Fruit fly (Drosophila melanogaster) whole organism, embryonic: ENCODE data around the gene PK1-R.
A peak's percentile ranks its signal among the peaks of the same experiment; 100 is the strongest.

Source experiments
- Antp ChIP-seq: fragments of 200-800 bp; sonication (Bioruptor generic); optimal IDR thresholded peaks from 3 replicates; lab custom pipeline; 2016; ENCODE audit warnings: missing biosample characterization, missing genetic modification characterization
- CG10431 ChIP-seq: fragments of 200-800 bp; sonication (Bioruptor generic); optimal IDR thresholded peaks from 3 replicates; lab custom pipeline; 2018; ENCODE audit warnings: missing biosample characterization, mild to moderate bottlenecking, missing genetic modification characterization
- CG11398 ChIP-seq: fragments of 200-800 bp; sonication (Bioruptor generic); optimal IDR thresholded peaks from 2 replicates; lab custom pipeline; 2016; ENCODE audit warnings: missing biosample characterization, missing genetic modification characterization
- CG13287 ChIP-seq: fragments of 200-800 bp; sonication (Bioruptor generic); IDR thresholded peaks from 2 replicates; pipeline ENCODE4 v1.3.6; 2022; ENCODE audit warnings: missing biosample characterization, missing genetic modification characterization; ENCODE audit not compliant: partially characterized antibody
- CG13894 ChIP-seq: fragments of 200-800 bp; sonication (Bioruptor generic); optimal IDR thresholded peaks from 3 replicates; lab custom pipeline; 2018; ENCODE audit warnings: missing biosample characterization, mild to moderate bottlenecking, missing genetic modification characterization, moderate library complexity
- CG14050 ChIP-seq: fragments of 200-800 bp; sonication (Bioruptor generic); IDR thresholded peaks from 3 replicates; pipeline ENCODE4 v1.3.6; 2022; ENCODE audit warnings: missing biosample characterization, missing genetic modification characterization
- CG14441 ChIP-seq: fragments of 200-800 bp; sonication (Bioruptor generic); IDR thresholded peaks from 2 replicates; pipeline ENCODE4 v1.3.6; 2022; ENCODE audit warnings: missing biosample characterization, missing genetic modification characterization
- CG17385 ChIP-seq: fragments of 200-800 bp; sonication (Bioruptor generic); optimal IDR thresholded peaks from 3 replicates; lab custom pipeline; 2018; ENCODE audit warnings: missing biosample characterization, mild to moderate bottlenecking, missing genetic modification characterization
- CG17829 ChIP-seq: fragments of 200-800 bp; optimal IDR thresholded peaks from 2 replicates; lab custom pipeline; 2019; ENCODE audit warnings: missing biosample characterization, mild to moderate bottlenecking, missing genetic modification characterization, moderate library complexity
- CG1792 ChIP-seq: fragments of 200-800 bp; sonication (Bioruptor generic); optimal IDR thresholded peaks from 2 replicates; lab custom pipeline; 2016; ENCODE audit warnings: missing biosample characterization, missing genetic modification characterization
- CG18262 ChIP-seq: fragments of 200-800 bp; optimal IDR thresholded peaks from 3 replicates; lab custom pipeline; 2019; ENCODE audit warnings: missing biosample characterization, mild to moderate bottlenecking, missing genetic modification characterization, moderate library complexity
- CG30431 ChIP-seq: fragments of 200-800 bp; sonication (Bioruptor generic); optimal IDR thresholded peaks from 2 replicates; lab custom pipeline; 2017; ENCODE audit warnings: missing biosample characterization, missing genetic modification characterization
- CG31388 ChIP-seq: fragments of 200-800 bp; sonication (Bioruptor generic); optimal IDR thresholded peaks from 2 replicates; lab custom pipeline; 2016; ENCODE audit warnings: missing biosample characterization, missing genetic modification characterization
- CG4360 ChIP-seq: fragments of 200-800 bp; sonication (Bioruptor generic); IDR thresholded peaks from 2 replicates; pipeline ENCODE4 v1.3.6; 2022; ENCODE audit warnings: missing biosample characterization, missing genetic modification characterization
- CG5953 ChIP-seq: fragments of 200-800 bp; sonication (Bioruptor generic); IDR thresholded peaks from 2 replicates; pipeline ENCODE4 v1.3.6; 2022; ENCODE audit warnings: missing biosample characterization, missing genetic modification characterization
- CG6654 ChIP-seq: fragments of 200-800 bp; sonication (Bioruptor generic); optimal IDR thresholded peaks from 2 replicates; lab custom pipeline; 2017; ENCODE audit warnings: missing biosample characterization, mild to moderate bottlenecking, missing genetic modification characterization
- CG6791 ChIP-seq: fragments of 200-800 bp; sonication (Bioruptor generic); IDR thresholded peaks from 3 replicates; pipeline ENCODE4 v1.3.6; 2022; ENCODE audit warnings: missing biosample characterization, missing genetic modification characterization; ENCODE audit not compliant: partially characterized antibody
- CG7372 ChIP-seq: fragments of 200-800 bp; sonication (Bioruptor generic); IDR thresholded peaks from 2 replicates; pipeline ENCODE4 v1.3.6; 2022; ENCODE audit warnings: missing biosample characterization, missing genetic modification characterization
- CG7963 ChIP-seq: fragments of 200-800 bp; sonication (Bioruptor generic); IDR thresholded peaks from 3 replicates; pipeline ENCODE4 v1.3.6; 2022; ENCODE audit warnings: missing biosample characterization, missing genetic modification characterization; ENCODE audit not compliant: partially characterized antibody
- CG9437 ChIP-seq: fragments of 200-800 bp; sonication (Bioruptor generic); optimal IDR thresholded peaks from 2 replicates; lab custom pipeline; 2018; ENCODE audit warnings: missing biosample characterization, mild to moderate bottlenecking, missing genetic modification characterization
- CG9797 ChIP-seq: fragments of 200-800 bp; sonication (Bioruptor generic); optimal IDR thresholded peaks from 3 replicates; lab custom pipeline; 2018; ENCODE audit warnings: missing biosample characterization, mild to moderate bottlenecking, missing genetic modification characterization
- CrebB ChIP-seq: fragments of 200-800 bp; sonication (Bioruptor generic); optimal IDR thresholded peaks from 3 replicates; lab custom pipeline; 2018; ENCODE audit warnings: missing biosample characterization, mild to moderate bottlenecking, missing genetic modification characterization
- D19B ChIP-seq: fragments of 200-800 bp; sonication (Bioruptor generic); optimal IDR thresholded peaks from 2 replicates; lab custom pipeline; 2017; ENCODE audit warnings: missing biosample characterization, mild to moderate bottlenecking, missing genetic modification characterization
- Ets65A ChIP-seq: fragments of 200-800 bp; sonication (Bioruptor generic); peaks from one replicate; lab custom pipeline; 2016; ENCODE audit warnings: missing biosample characterization, missing genetic modification characterization
- HLHmδ ChIP-seq: fragments of 200-800 bp; sonication (Bioruptor generic); optimal IDR thresholded peaks from 2 replicates; lab custom pipeline; 2018; ENCODE audit warnings: missing biosample characterization, mild to moderate bottlenecking, missing genetic modification characterization, moderate library complexity
- Hr39 ChIP-seq: fragments of >200 bp; optimal IDR thresholded peaks from 2 replicates; lab custom pipeline; 2017
- Hsf ChIP-seq: fragments of 200-800 bp; sonication (Bioruptor generic); optimal IDR thresholded peaks from 3 replicates; lab custom pipeline; 2016; ENCODE audit warnings: missing biosample characterization, missing genetic modification characterization
- NC2β ChIP-seq: fragments of 200-800 bp; sonication (Bioruptor generic); optimal IDR thresholded peaks from 2 replicates; lab custom pipeline; 2016; ENCODE audit warnings: missing biosample characterization, missing genetic modification characterization
- Ssrp ChIP-seq: fragments of 200-800 bp; sonication (Bioruptor generic); optimal IDR thresholded peaks from 2 replicates; lab custom pipeline; 2018; ENCODE audit warnings: missing biosample characterization, mild to moderate bottlenecking, missing genetic modification characterization, moderate library complexity
- Stat92E ChIP-seq, 3 experiments: fragments of >200 bp in 2 of 3; fragments of 200-800 bp in 1 of 3; sonication (Bioruptor generic) in 1 of 3; optimal IDR thresholded peaks; 2 replicates each; lab custom pipeline; 2017 to 2019; ENCODE audit warnings: missing biosample characterization in 3 of 3, missing genetic modification characterization in 3 of 3, mild to moderate bottlenecking in 1 of 3, moderate library complexity in 1 of 3
- bowl ChIP-seq: fragments of 200-800 bp; sonication (Bioruptor generic); IDR thresholded peaks from 2 replicates; pipeline ENCODE4 v1.3.6; 2022; ENCODE audit warnings: missing biosample characterization, missing genetic modification characterization
- cas ChIP-seq: fragments of 200-800 bp; sonication (Bioruptor generic); IDR thresholded peaks from 2 replicates; pipeline ENCODE4 v1.3.6; 2022; ENCODE audit warnings: missing biosample characterization, missing genetic modification characterization
- croc ChIP-seq: fragments of 200-800 bp; sonication (Bioruptor generic); conservative IDR thresholded peaks from 3 replicates; pipeline ENCODE4 v1.3.6; 2022; ENCODE audit warnings: missing biosample characterization, missing genetic modification characterization
- ewg ChIP-seq: fragments of 200-800 bp; sonication (Bioruptor generic); optimal IDR thresholded peaks from 3 replicates; lab custom pipeline; 2017; ENCODE audit warnings: mild to moderate bottlenecking, missing biosample characterization, missing genetic modification reagents, missing genetic modification characterization
- fd3F ChIP-seq: fragments of 200-800 bp; sonication (Bioruptor generic); optimal IDR thresholded peaks from 2 replicates; lab custom pipeline; 2018; ENCODE audit warnings: missing biosample characterization, mild to moderate bottlenecking, missing genetic modification characterization, moderate library complexity
- grn ChIP-seq: fragments of 200-800 bp; sonication (Bioruptor generic); optimal IDR thresholded peaks from 3 replicates; lab custom pipeline; 2017; ENCODE audit warnings: missing biosample characterization, missing genetic modification characterization
- gro ChIP-seq: fragments of 200-800 bp; sonication (Bioruptor generic); optimal IDR thresholded peaks from 2 replicates; lab custom pipeline; 2016; ENCODE audit warnings: missing biosample characterization, missing genetic modification characterization
- h ChIP-seq: fragments of >200 bp; optimal IDR thresholded peaks from 2 replicates; lab custom pipeline; 2017
- lbe ChIP-seq: fragments of 200-800 bp; sonication (Bioruptor generic); optimal IDR thresholded peaks from 2 replicates; lab custom pipeline; 2016; ENCODE audit warnings: missing biosample characterization, mild to moderate bottlenecking, missing genetic modification characterization
- lilli ChIP-seq: fragments of 200-800 bp; sonication (Bioruptor generic); optimal IDR thresholded peaks from 3 replicates; lab custom pipeline; 2016; ENCODE audit warnings: missing biosample characterization, missing genetic modification characterization
- nom ChIP-seq: fragments of 200-800 bp; sonication (Bioruptor generic); optimal IDR thresholded peaks from 2 replicates; lab custom pipeline; 2017; ENCODE audit warnings: missing biosample characterization, missing genetic modification characterization, mild to moderate bottlenecking, moderate library complexity, missing genetic modification reagents
- odd ChIP-seq: fragments of 200-800 bp; sonication (Bioruptor generic); optimal IDR thresholded peaks from 2 replicates; lab custom pipeline; 2017; ENCODE audit warnings: missing biosample characterization, mild to moderate bottlenecking, missing genetic modification characterization
- pfk ChIP-seq: fragments of 200-800 bp; sonication (Bioruptor generic); optimal IDR thresholded peaks from 2 replicates; lab custom pipeline; 2018; ENCODE audit warnings: missing biosample characterization, mild to moderate bottlenecking, missing genetic modification characterization, moderate library complexity
- prd ChIP-seq, 3 experiments: fragments of >200 bp in 2 of 3; fragments of 200-800 bp in 1 of 3; sonication (Bioruptor generic) in 1 of 3; optimal IDR thresholded peaks in 2 of 3; IDR thresholded peaks in 1 of 3; 2 replicates in 2 of 3; 3 replicates in 1 of 3; pipeline versions ENCODE4 v1.3.6 to Lab custom; 2017 to 2022; ENCODE audit warnings: missing biosample characterization in 1 of 3, missing genetic modification characterization in 1 of 3
- row ChIP-seq: fragments of 200-800 bp; sonication (Bioruptor generic); IDR thresholded peaks from 3 replicates; pipeline ENCODE4 v1.3.6; 2022; ENCODE audit warnings: missing biosample characterization, missing genetic modification characterization
- sim ChIP-seq: fragments of 200-800 bp; sonication (Bioruptor generic); IDR thresholded peaks from 2 replicates; pipeline ENCODE4 v1.3.6; 2022; ENCODE audit warnings: missing biosample characterization, missing genetic modification characterization
- stwl ChIP-seq: fragments of 200-800 bp; sonication (Bioruptor generic); optimal IDR thresholded peaks from 3 replicates; lab custom pipeline; 2018; ENCODE audit warnings: missing biosample characterization, mild to moderate bottlenecking, missing genetic modification characterization, moderate library complexity
- ttk ChIP-seq: fragments of 200-800 bp; sonication (Bioruptor generic); IDR thresholded peaks from 2 replicates; pipeline ENCODE4 v2.1.2; 2022; ENCODE audit warnings: missing biosample characterization, missing genetic modification characterization
- zf30C ChIP-seq: fragments of 200-800 bp; sonication (Bioruptor generic); optimal IDR thresholded peaks from 3 replicates; lab custom pipeline; 2018; ENCODE audit warnings: missing biosample characterization, mild to moderate bottlenecking, missing genetic modification characterization

PK1-R gene

DNA sequence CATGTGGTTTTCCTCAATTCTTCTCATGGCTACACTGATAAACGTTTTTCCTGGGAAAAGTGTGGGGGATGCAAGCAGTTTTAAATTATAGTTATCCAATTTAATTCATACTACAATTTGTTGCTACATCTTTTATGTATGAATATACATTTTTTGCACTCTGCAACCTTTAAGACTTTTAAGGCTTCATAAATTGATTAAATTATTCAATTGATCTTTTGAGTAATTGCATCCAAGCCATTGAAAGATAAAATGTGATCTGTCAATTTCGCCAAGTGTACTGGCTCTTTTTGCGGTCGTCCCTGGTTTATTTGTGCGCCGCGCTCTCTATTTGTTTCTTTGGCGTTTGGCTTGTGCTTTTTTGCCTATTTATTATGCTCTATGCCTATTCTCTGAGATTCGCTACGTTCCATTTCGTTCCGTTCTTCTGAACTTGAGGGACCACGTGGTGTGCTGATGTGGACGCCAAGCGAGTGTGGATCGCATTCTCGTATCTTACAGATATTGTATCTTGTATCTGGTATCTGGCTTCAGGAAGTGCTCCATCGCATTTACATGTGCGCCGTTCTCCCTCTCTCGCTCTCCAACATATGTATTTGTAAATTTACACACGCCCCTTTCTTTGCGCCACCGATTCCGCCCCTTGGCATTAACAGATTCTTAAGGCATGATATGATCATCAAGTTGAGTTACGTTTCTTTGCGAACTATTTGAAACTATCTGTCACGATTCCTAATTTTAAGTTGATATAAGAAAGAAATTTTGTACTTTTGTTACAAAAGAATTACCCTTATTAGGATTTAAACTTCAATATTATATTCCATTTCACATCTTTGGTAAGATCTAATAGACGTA lies 50.5 kb downstream of the PK1-R start (continued):
- TF ChIP-seq CG5953 (no peak), NC2β (GFP tag; lab: Kevin White, UChicago) (peak; percentile 45), CG18262 (tag; lab: Kevin White, UChicago) (peak; percentile 63), Stat92E (GFP tag; optimal IDR thresholded peaks at IDR 0.05; lab: Kevin White, UChicago) (peak in 1 of 3 experiments; percentile 3), lbe (GFP tag; lab: Kevin White, UChicago) (no peak), CG13287 (GFP tag; lab: Robert Waterston, UW) (peak; percentile 11; the same call in 1 of the 2 replicates), HLHmδ (GFP tag; lab: Kevin White, UChicago) (no peak), CG14050 (peak; percentile 67), grn (GFP tag; lab: Kevin White, UChicago) (no peak), odd (GFP tag; lab: Kevin White, UChicago) (peak; percentile 71), CG4360 (GFP tag; lab: Robert Waterston, UW) (no peak; the same call in 1 of the 2 replicates), CG7372 (GFP tag; lab: Robert Waterston, UW) (peak; percentile 89), CG17385 (GFP tag; lab: Kevin White, UChicago) (peak; percentile 83), nom (no peak), h (lab: Kevin White, UChicago) (no peak), CG6791 (GFP tag; lab: Robert Waterston, UW) (no peak), Ssrp (tag; lab: Kevin White, UChicago) (peak; percentile 64), CrebB (tag; lab: Kevin White, UChicago) (peak; percentile 72), CG1792 (GFP tag; lab: Kevin White, UChicago) (peak; percentile 83), fd3F (GFP tag; lab: Kevin White, UChicago) (peak; percentile 91), CG17829 (tag; lab: Kevin White, UChicago) (peak; percentile 72), CG6654 (GFP tag; lab: Kevin White, UChicago) (peak; percentile 58), croc (GFP tag; lab: Robert Waterston, UW) (peak; percentile 41; the same call in 2 of the 3 replicates), CG14441 (GFP tag; lab: Robert Waterston, UW) (peak; percentile 87), bowl (GFP tag; lab: Robert Waterston, UW) (peak; percentile 56; the same call in 1 of the 2 replicates), CG9797 (GFP tag; lab: Kevin White, UChicago) (no peak), CG30431 (peak; percentile 61), Antp (GFP tag; lab: Kevin White, UChicago) (peak; percentile 76), CG7963 (no peak), CG9437 (peak; percentile 48), Hsf (GFP tag; lab: Kevin White, UChicago) (peak; percentile 90), lilli (peak; percentile 94), prd (optimal IDR thresholded peaks at IDR 0.05; lab: Kevin White, UChicago) (no peak), prd (GFP tag; IDR thresholded peaks at IDR 0.05; lab: Robert Waterston, UW) (peak; percentile 87), D19B (GFP tag; lab: Kevin White, UChicago) (peak; percentile 85), zf30C (GFP tag; lab: Kevin White, UChicago) (peak; percentile 63), pfk (GFP tag; lab: Kevin White, UChicago) (peak; percentile 96), ttk (GFP tag; lab: Robert Waterston, UW) (peak; percentile 33), row (GFP tag; lab: Robert Waterston, UW) (peak; percentile 88), CG31388 (GFP tag; lab: Kevin White, UChicago) (peak; percentile 25), Ets65A (peak; percentile 92), Hr39 (no peak), gro (GFP tag; lab: Kevin White, UChicago) (peak; percentile 95), sim (GFP tag; lab: Robert Waterston, UW) (no peak), CG10431 (no peak), CG13894 (tag; lab: Kevin White, UChicago) (peak; percentile 69), stwl (no peak), ewg (GFP tag; lab: Kevin White, UChicago) (peak; percentile 48), cas (GFP tag; lab: Robert Waterston, UW) (peak; percentile 75), CG11398 (GFP tag; lab: Kevin White, UChicago) (peak; percentile 77)
